Worm (Caenorhabditis elegans): ENCODE data around the gene C27D6.3.

DNA sequence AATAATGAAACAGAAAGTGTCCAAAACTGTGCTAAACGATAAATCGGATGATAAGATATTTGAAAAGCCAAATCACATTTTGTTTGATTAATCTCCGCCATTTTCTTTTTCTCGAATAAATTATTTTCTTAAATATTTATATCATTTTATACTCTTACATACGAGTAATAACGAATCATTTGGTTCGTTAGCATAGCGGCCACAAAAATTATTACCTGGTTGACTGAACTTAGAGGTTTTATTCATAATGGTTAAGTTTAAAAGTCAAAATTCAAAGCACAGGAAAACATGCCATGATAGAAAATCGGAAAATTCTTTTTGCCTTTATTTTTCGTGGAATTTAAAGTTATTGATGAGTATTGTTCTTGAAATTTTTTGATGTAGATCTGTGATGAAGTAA is 11.0 kb downstream of the C27D6.3 start, which contains the start of gene srb-5:
- TF ChIP-seq klf-2 (GFP tag; conservative IDR thresholded peaks at IDR 0.05) = no peak
- no peak for TF ChIP-seq T22C8.4 (GFP tag; IDR thresholded peaks at IDR 0.05)
- no peak for TF ChIP-seq ref-1 (GFP tag; conservative IDR thresholded peaks at IDR 0.05)

Measured in whole organism, midembryonic.